Worm (Caenorhabditis elegans): ENCODE results near the gene F44E5.4.

DNA sequence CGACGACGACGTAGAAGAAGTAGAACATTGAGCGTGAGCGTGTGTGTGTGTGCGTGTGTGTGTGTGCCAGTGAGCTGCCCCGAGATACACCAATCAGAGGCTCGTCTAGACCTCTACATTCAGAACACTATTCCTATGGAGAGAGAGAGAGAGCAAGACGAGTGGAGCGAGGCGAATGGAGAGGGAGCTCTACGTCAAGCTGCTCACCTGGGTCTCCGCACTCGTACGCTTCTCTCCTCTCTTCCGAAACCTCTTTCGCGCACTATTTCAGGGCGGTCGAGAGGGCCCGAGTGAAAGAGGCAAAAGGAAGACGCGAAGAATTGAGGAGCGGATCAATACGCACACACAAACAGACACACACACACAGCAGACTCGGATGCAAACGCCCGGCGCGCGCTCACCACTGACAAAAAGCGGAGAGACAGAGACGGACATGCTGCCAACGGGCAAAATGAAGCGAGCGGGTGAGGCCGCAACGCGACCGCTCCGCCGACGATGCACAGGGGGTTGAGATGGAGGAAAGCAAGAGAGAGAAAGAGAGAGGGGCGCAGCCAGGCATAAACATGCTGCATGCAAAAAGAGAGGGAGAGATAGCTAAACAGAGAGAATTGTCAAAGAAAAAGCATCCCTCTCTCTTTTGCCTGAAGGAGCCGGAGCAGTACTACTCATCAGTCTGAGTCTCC is 9.5 kb downstream of the F44E5.4 start:
- TF ChIP-seq pqm-1 (tag; optimal IDR thresholded peaks at IDR 0.05) = peak; percentile 47
- TF ChIP-seq tbx-2 (tag; optimal IDR thresholded peaks at IDR 0.05) = peak; percentile 75
- no peak for TF ChIP-seq aly-2 (tag; optimal IDR thresholded peaks at IDR 0.05)
- TF ChIP-seq unc-62 (GFP tag; optimal IDR thresholded peaks at IDR 0.05) = peak; percentile 6
- peak; percentile 89 for TF ChIP-seq lin-39 (tag; optimal IDR thresholded peaks at IDR 0.05)
- no peak for TF ChIP-seq fkh-2 (tag; optimal IDR thresholded peaks at IDR 0.05)
- TF ChIP-seq mml-1 (tag; optimal IDR thresholded peaks at IDR 0.05) = no peak

All from whole organism, L3 larva.